Worm (Caenorhabditis elegans): Measurements from ENCODE around the gene T27E7.5.

DNA sequence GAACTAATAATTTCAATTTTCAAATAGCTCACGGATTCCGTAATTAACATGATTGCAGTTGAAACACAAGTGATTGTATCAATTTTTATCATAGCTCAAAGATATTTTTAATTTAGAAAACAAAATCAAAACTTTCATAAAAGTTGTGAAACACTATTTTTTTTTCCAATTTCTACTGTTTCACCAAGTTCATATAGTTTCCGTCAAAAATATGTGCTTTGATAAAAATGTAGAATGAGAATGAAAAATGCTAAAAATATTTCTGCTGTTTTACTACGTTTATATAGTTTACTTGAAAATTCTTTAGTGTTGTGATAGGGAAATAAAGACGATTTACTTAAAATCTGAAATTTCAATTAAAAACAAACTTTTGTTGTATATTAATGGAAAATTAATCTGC, 41.5 kb upstream of the T27E7.5 start:
- TF ChIP-seq nhr-11 (tag; optimal IDR thresholded peaks at IDR 0.05) (no peak), nhr-12 (tag; optimal IDR thresholded peaks at IDR 0.05) (no peak), zag-1 (tag; optimal IDR thresholded peaks at IDR 0.05) (no peak), nhr-23 (tag; optimal IDR thresholded peaks at IDR 0.05) (no peak), pha-4 (tag; optimal IDR thresholded peaks at IDR 0.05) (no peak), skn-1 (tag; optimal IDR thresholded peaks at IDR 0.05) (no peak)
